Fruit fly (Drosophila melanogaster): ENCODE data around the gene HtrA2.

- TF ChIP-seq toe (GFP tag; optimal IDR thresholded peaks at IDR 0.05) (no peak), Hr96 (GFP tag; optimal IDR thresholded peaks at IDR 0.05) (no peak), CG11617 (GFP tag; optimal IDR thresholded peaks at IDR 0.05) (no peak), Mnt (GFP tag; optimal IDR thresholded peaks at IDR 0.05) (no peak), cic (GFP tag; optimal IDR thresholded peaks at IDR 0.05) (no peak), kay (GFP tag; ENCODE audit: borderline replicate concordance) (no peak), ovo (GFP tag; optimal IDR thresholded peaks at IDR 0.05) (no peak), tj (GFP tag; optimal IDR thresholded peaks at IDR 0.05) (no peak), CG5204 (GFP tag; optimal IDR thresholded peaks at IDR 0.05) (no peak), cnc (optimal IDR thresholded peaks at IDR 0.05) (no peak), CG33017 (tag; optimal IDR thresholded peaks at IDR 0.05) (no peak), Crg-1 (GFP tag; optimal IDR thresholded peaks at IDR 0.05) (no peak), pad (GFP tag; optimal IDR thresholded peaks at IDR 0.05) (no peak), CG1620 (GFP tag; optimal IDR thresholded peaks at IDR 0.05) (no peak)
Observed at dm6 chr3R:14559954-14560353, 48.4 kb upstream of the HtrA2 start, which contains the start of gene CG14854.

Measured in whole organism, adult.